Worm (Caenorhabditis elegans): ENCODE data around the gene Y75B8A.18.
"Not testable (repeated sequence)": the region's sequence is repeated elsewhere in the genome, so short reads cannot be mapped to it uniquely, and the experiment has no call there.

Y75B8A.18 gene

ce11 chrIII:12194190-12194589, 31.8 kb downstream of the Y75B8A.18 start, which contains the start of gene Y75B8A.44:
TSS of gene Y75B8A.44 (plus strand) at chrIII:12194490.
- no peak for TF ChIP-seq ztf-23 (GFP tag; IDR thresholded peaks at IDR 0.05)
- no peak for TF ChIP-seq cog-1 (tag; optimal IDR thresholded peaks at IDR 0.05)
- no peak for TF ChIP-seq ztf-29 (GFP tag; IDR thresholded peaks at IDR 0.05)
- TF ChIP-seq klf-2 (GFP tag; conservative IDR thresholded peaks at IDR 0.05) = no peak
- no peak for TF ChIP-seq T22C8.4 (GFP tag; IDR thresholded peaks at IDR 0.05)
- TF ChIP-seq flt-1 (GFP tag; IDR thresholded peaks at IDR 0.05) = no peak
- no peak for TF ChIP-seq med-1 (GFP tag; optimal IDR thresholded peaks at IDR 0.05; ENCODE audit: insufficient read depth)
- no peak for TF ChIP-seq ref-1 (GFP tag; conservative IDR thresholded peaks at IDR 0.05)

- TF ChIP-seq ztf-29 (GFP tag; IDR thresholded peaks at IDR 0.05) = no peak
- no peak for TF ChIP-seq T22C8.4 (GFP tag; IDR thresholded peaks at IDR 0.05)
- TF ChIP-seq ref-1 (GFP tag; conservative IDR thresholded peaks at IDR 0.05) = no peak
- no peak for TF ChIP-seq cog-1 (tag; optimal IDR thresholded peaks at IDR 0.05)
- no peak for TF ChIP-seq flt-1 (GFP tag; IDR thresholded peaks at IDR 0.05)
- no peak for TF ChIP-seq klf-2 (GFP tag; conservative IDR thresholded peaks at IDR 0.05)
- no peak for TF ChIP-seq ztf-23 (GFP tag; IDR thresholded peaks at IDR 0.05)
Measured at ce11 chrIII:12188236-12188635, 37.8 kb downstream of the Y75B8A.18 start.

- TF ChIP-seq ref-1 (GFP tag; conservative IDR thresholded peaks at IDR 0.05) (no peak), med-1 (GFP tag; optimal IDR thresholded peaks at IDR 0.05; ENCODE audit: insufficient read depth) (no peak), ztf-23 (GFP tag; IDR thresholded peaks at IDR 0.05) (no peak), klf-2 (GFP tag; conservative IDR thresholded peaks at IDR 0.05) (no peak), flt-1 (GFP tag; IDR thresholded peaks at IDR 0.05) (no peak), ztf-29 (GFP tag; IDR thresholded peaks at IDR 0.05) (no peak), cog-1 (tag; optimal IDR thresholded peaks at IDR 0.05) (no peak), T22C8.4 (GFP tag; IDR thresholded peaks at IDR 0.05) (no peak), tab-1 (GFP tag; IDR thresholded peaks at IDR 0.05) (no peak)
Measured at ce11 chrIII:12186111-12186510, 39.9 kb downstream of the Y75B8A.18 start, which contains the start of gene lury-1. TSS of gene lury-1 (plus strand) at chrIII:12186411.

- no peak for TF ChIP-seq tab-1 (GFP tag; IDR thresholded peaks at IDR 0.05)
- TF ChIP-seq T22C8.4 (GFP tag; IDR thresholded peaks at IDR 0.05) = no peak
- TF ChIP-seq med-1 (GFP tag; optimal IDR thresholded peaks at IDR 0.05; ENCODE audit: insufficient read depth) = no peak
- TF ChIP-seq ztf-29 (GFP tag; IDR thresholded peaks at IDR 0.05) = no peak
- no peak for TF ChIP-seq flt-1 (GFP tag; IDR thresholded peaks at IDR 0.05)
Measured at ce11 chrIII:12182919-12183318, 43.1 kb downstream of the Y75B8A.18 start, which contains the start of gene Y75B8A.10. TSS of gene Y75B8A.10 (minus strand) at chrIII:12183019.

ce11 chrIII:12178121-12178520, 47.9 kb downstream of the Y75B8A.18 start:
- TF ChIP-seq cog-1 (tag; optimal IDR thresholded peaks at IDR 0.05) (peak; percentile 73), flt-1 (GFP tag; IDR thresholded peaks at IDR 0.05) (0 out of 2 replicates have a peak, but pooled peaks have one; percentile 24), klf-2 (GFP tag; conservative IDR thresholded peaks at IDR 0.05) (no peak), T22C8.4 (GFP tag; IDR thresholded peaks at IDR 0.05) (no peak), ztf-23 (GFP tag; IDR thresholded peaks at IDR 0.05) (no peak)

ce11 chrIII:12177145-12177544, 48.9 kb downstream of the Y75B8A.18 start, which contains the start of gene gly-11:
TSS of gene gly-11 (minus strand) at chrIII:12177245.
- TF ChIP-seq ztf-29 (GFP tag; IDR thresholded peaks at IDR 0.05); tab-1 (GFP tag; IDR thresholded peaks at IDR 0.05); cog-1 (tag; optimal IDR thresholded peaks at IDR 0.05): not testable (repeated sequence)

All from whole organism, midembryonic.